Worm (Caenorhabditis elegans): ENCODE results near the gene Y45F10C.1.

The Y45F10C.1 gene

DNA sequence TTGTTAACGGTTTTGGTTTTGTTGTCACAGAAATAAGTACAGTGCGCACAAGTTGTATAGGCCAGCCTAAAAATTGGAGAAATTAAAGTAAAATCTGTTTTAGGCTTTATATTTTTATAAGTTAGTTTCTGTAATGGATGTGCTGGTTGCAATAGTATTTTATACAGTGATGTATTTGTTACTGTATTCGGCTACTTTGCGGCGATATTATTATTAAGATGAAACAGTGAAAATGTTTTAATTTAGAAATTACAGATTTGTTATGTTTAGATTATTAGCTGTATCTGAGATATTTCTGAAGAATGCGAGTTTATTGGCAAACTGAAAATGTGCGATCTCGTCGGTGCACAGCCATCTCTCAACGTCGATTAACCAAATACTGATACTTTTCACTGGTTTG lies 11.8 kb downstream of the Y45F10C.1 start, which contains the start of gene ule-4:
TSS of gene ule-4 (minus strand) at position 101 of the 400 bp plus-strand sequence.
- no peak for TF ChIP-seq unc-39 (tag; optimal IDR thresholded peaks at IDR 0.05)
- TF ChIP-seq nhr-12 (tag; optimal IDR thresholded peaks at IDR 0.05), result no peak
- no peak for TF ChIP-seq elt-2 (tag; optimal IDR thresholded peaks at IDR 0.05)
- no peak for TF ChIP-seq lin-39 (tag; optimal IDR thresholded peaks at IDR 0.05)
- no peak for TF ChIP-seq lin-15B (tag; optimal IDR thresholded peaks at IDR 0.05)
- no peak for TF ChIP-seq nhr-11 (tag; optimal IDR thresholded peaks at IDR 0.05)
- no peak for TF ChIP-seq nhr-67 (tag; optimal IDR thresholded peaks at IDR 0.05)
- no peak for TF ChIP-seq pha-4 (tag; optimal IDR thresholded peaks at IDR 0.05)
- TF ChIP-seq skn-1 (tag; optimal IDR thresholded peaks at IDR 0.05), result no peak
- no peak for TF ChIP-seq nhr-76 (tag; optimal IDR thresholded peaks at IDR 0.05)
- TF ChIP-seq ceh-9 (tag; optimal IDR thresholded peaks at IDR 0.05), result no peak
- no peak for TF ChIP-seq ceh-82 (tag; optimal IDR thresholded peaks at IDR 0.05)
- no peak for TF ChIP-seq mdl-1 (tag; optimal IDR thresholded peaks at IDR 0.05)
- no peak for TF ChIP-seq tbx-2 (tag; optimal IDR thresholded peaks at IDR 0.05)

DNA sequence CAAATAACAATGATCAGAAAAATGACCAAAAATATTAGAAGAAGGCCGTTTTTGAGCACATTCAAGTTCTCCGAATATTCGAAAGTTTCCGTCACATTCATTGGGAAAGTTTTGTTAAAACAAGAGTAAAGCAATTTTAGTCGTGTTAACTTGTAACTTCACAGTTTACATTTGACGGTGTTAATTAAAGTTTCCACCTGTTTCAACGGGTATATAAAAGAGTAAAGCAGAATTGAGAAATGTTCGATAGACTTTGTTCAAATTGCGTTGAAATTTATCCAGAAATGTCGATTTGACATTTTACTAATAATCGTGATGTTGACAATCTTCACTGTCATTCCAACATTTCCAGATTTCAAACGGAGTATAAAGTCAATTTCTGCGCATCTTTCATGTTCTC lies 13.5 kb downstream of the Y45F10C.1 start, which contains the start of gene srz-29:
TSS of gene srz-29 (minus strand) at position 101 of the 400 bp plus-strand sequence.
- TF ChIP-seq fos-1 (tag; optimal IDR thresholded peaks at IDR 0.05) (no peak), tbx-2 (tag; optimal IDR thresholded peaks at IDR 0.05) (no peak), ztf-4 (tag; optimal IDR thresholded peaks at IDR 0.05) (no peak), aly-2 (tag; optimal IDR thresholded peaks at IDR 0.05) (no peak), lsy-12 (tag; optimal IDR thresholded peaks at IDR 0.05) (no peak), unc-39 (tag; optimal IDR thresholded peaks at IDR 0.05) (no peak), fkh-10 (GFP tag; optimal IDR thresholded peaks at IDR 0.05) (no peak), elt-2 (tag; optimal IDR thresholded peaks at IDR 0.05) (no peak), ceh-9 (tag; optimal IDR thresholded peaks at IDR 0.05) (no peak), daf-12 (tag; optimal IDR thresholded peaks at IDR 0.05) (no peak), elt-3 (tag; optimal IDR thresholded peaks at IDR 0.05) (no peak), pha-4 (tag; optimal IDR thresholded peaks at IDR 0.05) (no peak), lin-15B (tag; optimal IDR thresholded peaks at IDR 0.05) (no peak)

DNA sequence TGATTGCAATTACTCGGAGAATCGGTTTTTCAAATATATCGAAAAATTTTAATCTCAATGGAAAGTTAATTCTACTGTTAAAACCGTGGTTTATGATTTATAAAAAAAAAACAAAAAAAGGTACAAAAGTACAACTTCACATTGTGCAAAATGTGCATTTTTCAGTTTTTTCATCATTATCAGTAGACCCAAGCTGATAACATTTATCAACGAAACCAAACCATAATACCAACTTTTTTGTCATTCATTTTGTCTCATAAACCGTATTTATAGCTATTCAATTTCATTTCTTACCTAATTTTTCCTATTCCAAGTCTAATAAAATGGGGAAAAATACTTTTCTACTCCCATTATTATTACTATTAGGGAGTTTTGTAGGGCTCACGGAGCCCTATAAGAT lies 20.3 kb downstream of the Y45F10C.1 start, which contains the start of gene ugt-22:
TSS of gene ugt-22 (plus strand) at position 234 of the 400 bp plus-strand sequence.
- TF ChIP-seq nhr-77 (tag; optimal IDR thresholded peaks at IDR 0.05) (no peak), pqm-1 (tag; optimal IDR thresholded peaks at IDR 0.05) (peak; percentile 83), elt-2 (tag; optimal IDR thresholded peaks at IDR 0.05) (peak; percentile 86), skn-1 (tag; optimal IDR thresholded peaks at IDR 0.05) (peak; percentile 22), snpc-4 (tag; optimal IDR thresholded peaks at IDR 0.05) (no peak), nfya-1 (tag; optimal IDR thresholded peaks at IDR 0.05; ENCODE audit: insufficient read depth) (no peak), lin-39 (tag; optimal IDR thresholded peaks at IDR 0.05) (no peak)

- TF ChIP-seq lsy-12 (tag; optimal IDR thresholded peaks at IDR 0.05) (no peak), egl-27 (tag; optimal IDR thresholded peaks at IDR 0.05) (no peak), pha-4 (tag; optimal IDR thresholded peaks at IDR 0.05) (no peak), hmg-11 (tag; optimal IDR thresholded peaks at IDR 0.05) (no peak), elt-2 (tag; optimal IDR thresholded peaks at IDR 0.05) (no peak), elt-3 (tag; optimal IDR thresholded peaks at IDR 0.05) (no peak), skn-1 (tag; optimal IDR thresholded peaks at IDR 0.05) (no peak), mml-1 (tag; optimal IDR thresholded peaks at IDR 0.05) (no peak), daf-12 (tag; optimal IDR thresholded peaks at IDR 0.05) (no peak), nhr-25 (tag; optimal IDR thresholded peaks at IDR 0.05) (no peak)
Observed at ce11 chrIV:13636975-13637374, 22.4 kb downstream of the Y45F10C.1 start, which contains the start of gene C08F11.7. Gene C08F11.7 (plus strand): TSS chrIV:13637275.

ce11 chrIV:13633165-13633564 lies 26.2 kb downstream of the Y45F10C.1 start, which contains the start of gene fbxa-98:
Gene fbxa-98 (plus strand): TSS chrIV:13633407.
- TF ChIP-seq nhr-77 (tag; optimal IDR thresholded peaks at IDR 0.05) (no peak), nhr-67 (tag; optimal IDR thresholded peaks at IDR 0.05) (no peak), nhr-43 (tag; optimal IDR thresholded peaks at IDR 0.05; ENCODE audit: poor library complexity, severe bottlenecking) (no peak), zag-1 (tag; optimal IDR thresholded peaks at IDR 0.05) (no peak), lin-15B (tag; optimal IDR thresholded peaks at IDR 0.05) (no peak), snpc-4 (tag; optimal IDR thresholded peaks at IDR 0.05) (no peak), ztf-4 (tag; optimal IDR thresholded peaks at IDR 0.05) (no peak), pha-4 (tag; optimal IDR thresholded peaks at IDR 0.05) (no peak), elt-2 (tag; optimal IDR thresholded peaks at IDR 0.05) (no peak), jun-1 (tag; optimal IDR thresholded peaks at IDR 0.05) (no peak), ceh-9 (tag; optimal IDR thresholded peaks at IDR 0.05) (no peak), eor-1 (tag; optimal IDR thresholded peaks at IDR 0.05) (no peak), pqm-1 (tag; optimal IDR thresholded peaks at IDR 0.05) (no peak), hmg-11 (tag; optimal IDR thresholded peaks at IDR 0.05) (no peak), aly-2 (tag; optimal IDR thresholded peaks at IDR 0.05) (no peak), lin-39 (tag; optimal IDR thresholded peaks at IDR 0.05) (no peak)

All from whole organism, L3 larva.